Worm (Caenorhabditis elegans) whole organism, L4/young adult: Measurements from ENCODE around the gene dyf-13.

Experiments
- W03F9.2 ChIP-seq: fragments of 150-350 bp; optimal IDR thresholded peaks from 2 replicates; lab custom pipeline; 2014; ENCODE audit warnings: missing biosample characterization, missing genetic modification characterization
- him-1 ChIP-seq: sonication (generic microtip); optimal IDR thresholded peaks from 2 replicates; lab custom pipeline; 2016; ENCODE audit warnings: missing genotype, missing genetic modification reagents, missing genetic modification characterization, missing compliant biosample characterization

- TF ChIP-seq W03F9.2 (tag; lab: Kevin White, UChicago) = no peak
- no peak for TF ChIP-seq him-1 (tag; lab: Kevin White, UChicago)
Observed at ce11 chrII:7126457-7126856, 44.7 kb downstream of the dyf-13 start, which contains the start of gene F10E7.1.
